Fruit fly (Drosophila melanogaster) whole organism, embryonic: ENCODE measurements around the gene CG6695.

Experiments
- Adf1 ChIP-seq: fragments of 200-800 bp; sonication (Bioruptor generic); IDR thresholded peaks from 2 replicates; pipeline ENCODE4 v1.3.6; 2022; ENCODE audit warnings: missing biosample characterization, missing genetic modification characterization
- Atf3 ChIP-seq: fragments of 200-800 bp; sonication (Bioruptor generic); optimal IDR thresholded peaks from 3 replicates; lab custom pipeline; 2016; ENCODE audit warnings: missing biosample characterization, missing genetic modification characterization
- CG10274 ChIP-seq: fragments of 200-800 bp; sonication (Bioruptor generic); optimal IDR thresholded peaks from 3 replicates; lab custom pipeline; 2017; ENCODE audit warnings: missing biosample characterization, mild to moderate bottlenecking, missing genetic modification characterization
- CG10654 ChIP-seq: fragments of 200-800 bp; sonication (Bioruptor generic); optimal IDR thresholded peaks from 2 replicates; lab custom pipeline; 2016; ENCODE audit warnings: missing biosample characterization, missing genetic modification characterization
- CG13894 ChIP-seq: fragments of 200-800 bp; sonication (Bioruptor generic); optimal IDR thresholded peaks from 3 replicates; lab custom pipeline; 2018; ENCODE audit warnings: missing biosample characterization, mild to moderate bottlenecking, missing genetic modification characterization, moderate library complexity
- CG14014 ChIP-seq: fragments of 200-800 bp; sonication (Bioruptor generic); IDR thresholded peaks from 2 replicates; pipeline ENCODE4 v1.3.6; 2022; ENCODE audit warnings: missing biosample characterization, missing genetic modification characterization
- CG15696 ChIP-seq: fragments of 200-800 bp; sonication (Bioruptor generic); optimal IDR thresholded peaks from 2 replicates; lab custom pipeline; 2019; ENCODE audit warnings: missing biosample characterization, mild to moderate bottlenecking, missing genetic modification characterization, moderate library complexity
- CG16815 ChIP-seq: fragments of 200-800 bp; sonication (Bioruptor generic); optimal IDR thresholded peaks from 3 replicates; lab custom pipeline; 2017; ENCODE audit warnings: missing biosample characterization, mild to moderate bottlenecking, missing genetic modification characterization
- CG18476 ChIP-seq: fragments of 200-800 bp; sonication (Bioruptor generic); optimal IDR thresholded peaks from 2 replicates; lab custom pipeline; 2016; ENCODE audit warnings: missing biosample characterization, mild to moderate bottlenecking, missing genetic modification characterization
- CG30403 ChIP-seq: fragments of 200-800 bp; sonication (Bioruptor generic); optimal IDR thresholded peaks from 3 replicates; lab custom pipeline; 2016; ENCODE audit warnings: missing biosample characterization, missing genetic modification characterization
- CG3407 ChIP-seq: fragments of 200-800 bp; sonication (Bioruptor generic); optimal IDR thresholded peaks from 2 replicates; lab custom pipeline; 2018; ENCODE audit warnings: missing biosample characterization, mild to moderate bottlenecking, missing genetic modification characterization
- CG4854 ChIP-seq: fragments of 200-800 bp; sonication (Bioruptor generic); optimal IDR thresholded peaks from 2 replicates; lab custom pipeline; 2016; ENCODE audit warnings: missing biosample characterization, missing genetic modification characterization, inconsistent platforms
- CG6272 ChIP-seq: fragments of 200-800 bp; sonication (Bioruptor generic); IDR thresholded peaks from 2 replicates; pipeline ENCODE4 v1.3.6; 2022; ENCODE audit warnings: missing biosample characterization, missing genetic modification characterization
- CG7745 ChIP-seq: fragments of 200-800 bp; sonication (Bioruptor generic); optimal IDR thresholded peaks from 2 replicates; lab custom pipeline; 2018; ENCODE audit warnings: missing biosample characterization, mild to moderate bottlenecking, missing genetic modification characterization, moderate library complexity
- CG9437 ChIP-seq: fragments of 200-800 bp; sonication (Bioruptor generic); optimal IDR thresholded peaks from 2 replicates; lab custom pipeline; 2018; ENCODE audit warnings: missing biosample characterization, mild to moderate bottlenecking, missing genetic modification characterization
- CG9817 ChIP-seq: fragments of 200-800 bp; sonication (Bioruptor generic); optimal IDR thresholded peaks from 2 replicates; lab custom pipeline; 2018; ENCODE audit warnings: missing biosample characterization, mild to moderate bottlenecking, missing genetic modification characterization, moderate library complexity
- CTCF ChIP-seq: fragments of 200-800 bp; sonication (Bioruptor generic); optimal IDR thresholded peaks from 2 replicates; lab custom pipeline; 2017; ENCODE audit warnings: missing biosample characterization, mild to moderate bottlenecking, missing genetic modification characterization, moderate library complexity
- Camta ChIP-seq: fragments of 200-800 bp; sonication (Bioruptor generic); optimal IDR thresholded peaks from 2 replicates; lab custom pipeline; 2016; ENCODE audit warnings: missing biosample characterization, missing genetic modification characterization
- Dad ChIP-seq: fragments of 200-800 bp; sonication (Bioruptor generic); optimal IDR thresholded peaks from 3 replicates; lab custom pipeline; 2016; ENCODE audit warnings: missing biosample characterization, missing genetic modification characterization
- Dip2 ChIP-seq: fragments of 200-800 bp; sonication (Bioruptor generic); IDR thresholded peaks from 2 replicates; pipeline ENCODE4 v1.3.6; 2022; ENCODE audit warnings: missing biosample characterization, missing genetic modification characterization
- Dip3 ChIP-seq: fragments of 200-800 bp; sonication (Bioruptor generic); optimal IDR thresholded peaks from 3 replicates; lab custom pipeline; 2016; ENCODE audit warnings: missing biosample characterization, missing genetic modification characterization
- H2.0 ChIP-seq: fragments of 200-800 bp; sonication (Bioruptor generic); IDR thresholded peaks from 2 replicates; pipeline ENCODE4 v1.3.6; 2022; ENCODE audit warnings: missing biosample characterization, missing genetic modification characterization
- HHEX ChIP-seq: fragments of 200-800 bp; sonication (Bioruptor generic); optimal IDR thresholded peaks from 3 replicates; lab custom pipeline; 2017; ENCODE audit warnings: missing biosample characterization, mild to moderate bottlenecking, missing genetic modification characterization, missing genetic modification reagents
- Hmx ChIP-seq: fragments of 200-800 bp; sonication (Bioruptor generic); optimal IDR thresholded peaks from 2 replicates; lab custom pipeline; 2016; ENCODE audit warnings: missing biosample characterization, missing genetic modification characterization
- Nf-YC ChIP-seq: fragments of 200-800 bp; optimal IDR thresholded peaks from 3 replicates; lab custom pipeline; 2019; ENCODE audit warnings: missing biosample characterization, mild to moderate bottlenecking, missing genetic modification characterization, moderate library complexity
- Oli ChIP-seq: fragments of 200-800 bp; sonication (Bioruptor generic); optimal IDR thresholded peaks from 2 replicates; lab custom pipeline; 2018; ENCODE audit warnings: missing biosample characterization, mild to moderate bottlenecking, missing genetic modification characterization, moderate library complexity
- Side ChIP-seq: fragments of 200-800 bp; sonication (Bioruptor generic); optimal IDR thresholded peaks from 2 replicates; lab custom pipeline; 2016; ENCODE audit warnings: missing biosample characterization, missing genetic modification characterization
- Stat92E ChIP-seq, 3 experiments: fragments of >200 bp in 2 of 3; fragments of 200-800 bp in 1 of 3; sonication (Bioruptor generic) in 1 of 3; optimal IDR thresholded peaks; 2 replicates each; lab custom pipeline; 2017 to 2019; ENCODE audit warnings: missing biosample characterization in 3 of 3, missing genetic modification characterization in 3 of 3, mild to moderate bottlenecking in 1 of 3, moderate library complexity in 1 of 3
- Trl ChIP-seq, 3 experiments: fragments of >200 bp in 2 of 3; fragments of 200-800 bp in 1 of 3; sonication (Bioruptor generic) in 1 of 3; optimal IDR thresholded peaks; 2 replicates in 1 of 3; 3 replicates in 2 of 3; lab custom pipeline; 2016 to 2017; ENCODE audit warnings: missing biosample characterization in 1 of 3, missing genetic modification characterization in 1 of 3
- ase ChIP-seq: fragments of 200-800 bp; sonication (Bioruptor generic); IDR thresholded peaks from 3 replicates; pipeline ENCODE4 v1.3.6; 2022; ENCODE audit warnings: missing biosample characterization, missing genetic modification characterization
- ato ChIP-seq: fragments of 200-800 bp; sonication (Bioruptor generic); IDR thresholded peaks from 2 replicates; pipeline ENCODE4 v1.3.6; 2022; ENCODE audit warnings: missing biosample characterization, missing genetic modification characterization; ENCODE audit not compliant: partially characterized antibody
- ci ChIP-seq: fragments of 200-800 bp; sonication (Bioruptor generic); IDR thresholded peaks from 3 replicates; pipeline ENCODE4 v1.3.6; 2022; ENCODE audit warnings: missing biosample characterization, missing genetic modification characterization
- corto ChIP-seq: fragments of 200-800 bp; sonication (Bioruptor generic); optimal IDR thresholded peaks from 2 replicates; lab custom pipeline; 2016; ENCODE audit warnings: missing biosample characterization, mild to moderate bottlenecking, missing genetic modification characterization, moderate library complexity
- dm ChIP-seq: fragments of 200-800 bp; sonication (Bioruptor generic); optimal IDR thresholded peaks from 3 replicates; lab custom pipeline; 2016; ENCODE audit warnings: missing biosample characterization, missing genetic modification characterization
- eyg ChIP-seq: fragments of 200-800 bp; sonication (Bioruptor generic); optimal IDR thresholded peaks from 3 replicates; lab custom pipeline; 2016; ENCODE audit warnings: missing biosample characterization, missing genetic modification characterization
- gro ChIP-seq: fragments of 200-800 bp; sonication (Bioruptor generic); optimal IDR thresholded peaks from 2 replicates; lab custom pipeline; 2016; ENCODE audit warnings: missing biosample characterization, missing genetic modification characterization
- hb ChIP-seq: fragments of 200-800 bp; sonication (Bioruptor generic); IDR thresholded peaks from 3 replicates; pipeline ENCODE4 v1.3.6; 2022; ENCODE audit warnings: missing biosample characterization, missing genetic modification characterization; ENCODE audit not compliant: partially characterized antibody
- hbn ChIP-seq: fragments of 200-800 bp; sonication (Bioruptor generic); IDR thresholded peaks from 2 replicates; pipeline ENCODE4 v1.3.6; 2022; ENCODE audit warnings: missing biosample characterization, missing genetic modification characterization; ENCODE audit not compliant: partially characterized antibody
- knrl ChIP-seq: fragments of 200-800 bp; sonication (Bioruptor generic); IDR thresholded peaks from 3 replicates; pipeline ENCODE4 v1.3.6; 2022; ENCODE audit warnings: missing biosample characterization, missing genetic modification characterization; ENCODE audit not compliant: partially characterized antibody
- lab ChIP-seq: fragments of 200-800 bp; sonication (Bioruptor generic); optimal IDR thresholded peaks from 3 replicates; lab custom pipeline; 2017; ENCODE audit warnings: missing biosample characterization, missing genetic modification characterization, mild to moderate bottlenecking, moderate library complexity, missing genetic modification reagents
- oc ChIP-seq: fragments of 200-800 bp; sonication (Bioruptor generic); optimal IDR thresholded peaks from 2 replicates; lab custom pipeline; 2018; ENCODE audit warnings: missing biosample characterization, mild to moderate bottlenecking, missing genetic modification characterization, moderate library complexity
- phol ChIP-seq: fragments of 200-800 bp; sonication (Bioruptor generic); optimal IDR thresholded peaks from 3 replicates; lab custom pipeline; 2018; ENCODE audit warnings: missing biosample characterization, mild to moderate bottlenecking, missing genetic modification characterization, moderate library complexity
- pita ChIP-seq: fragments of 200-800 bp; sonication (Bioruptor generic); optimal IDR thresholded peaks from 2 replicates; lab custom pipeline; 2017; ENCODE audit warnings: missing biosample characterization, mild to moderate bottlenecking, missing genetic modification characterization
- prd ChIP-seq, 3 experiments: fragments of >200 bp in 2 of 3; fragments of 200-800 bp in 1 of 3; sonication (Bioruptor generic) in 1 of 3; optimal IDR thresholded peaks in 2 of 3; IDR thresholded peaks in 1 of 3; 2 replicates in 2 of 3; 3 replicates in 1 of 3; pipeline versions ENCODE4 v1.3.6 to Lab custom; 2017 to 2022; ENCODE audit warnings: missing biosample characterization in 1 of 3, missing genetic modification characterization in 1 of 3
- pros ChIP-seq: fragments of 200-800 bp; sonication (Bioruptor generic); optimal IDR thresholded peaks from 3 replicates; lab custom pipeline; 2019; ENCODE audit warnings: missing biosample characterization, mild to moderate bottlenecking, missing genetic modification characterization, moderate library complexity
- slp2 ChIP-seq: fragments of 200-800 bp; sonication (Bioruptor generic); optimal IDR thresholded peaks from 2 replicates; lab custom pipeline; 2016; ENCODE audit warnings: missing biosample characterization, missing genetic modification characterization
- sna ChIP-seq: fragments of 200-800 bp; sonication (Bioruptor generic); IDR thresholded peaks from 2 replicates; pipeline ENCODE4 v1.3.6; 2022; ENCODE audit warnings: missing biosample characterization, missing genetic modification characterization; ENCODE audit not compliant: partially characterized antibody
- tll ChIP-seq, 2 experiments: fragments of 200-800 bp in 1 of 2; fragments of >200 bp in 1 of 2; sonication (Bioruptor generic) in 1 of 2; optimal IDR thresholded peaks; 2 replicates each; lab custom pipeline; 2017 to 2019; ENCODE audit warnings: missing biosample characterization in 2 of 2, missing genetic modification characterization in 2 of 2, mild to moderate bottlenecking in 1 of 2, moderate library complexity in 1 of 2
- tna ChIP-seq: fragments of 200-800 bp; sonication (Bioruptor generic); IDR thresholded peaks from 2 replicates; pipeline ENCODE4 v1.3.6; 2022; ENCODE audit warnings: missing biosample characterization, missing genetic modification characterization; ENCODE audit not compliant: partially characterized antibody

CG6695 gene

dm6 chr3R:24626003-24626486, 28.9 kb upstream of the CG6695 start (continued):
- TF ChIP-seq Atf3 (GFP tag; lab: Kevin White, UChicago), result no peak
- TF ChIP-seq hb, result no peak
- TF ChIP-seq tna, result no peak
- TF ChIP-seq knrl (GFP tag; lab: Robert Waterston, UW), result no peak
- TF ChIP-seq CG7745 (tag; lab: Kevin White, UChicago), result no peak
- TF ChIP-seq lab, result peak; percentile 61
- no peak for TF ChIP-seq ato
- no peak for TF ChIP-seq Nf-YC (tag; lab: Kevin White, UChicago)
- no peak for TF ChIP-seq Camta (GFP tag; lab: Kevin White, UChicago)
- no peak for TF ChIP-seq Oli (tag; lab: Kevin White, UChicago)
- no peak for TF ChIP-seq CG6272 (GFP tag; lab: Robert Waterston, UW)
- no peak for TF ChIP-seq CG18476 (GFP tag; lab: Kevin White, UChicago)
- no peak for TF ChIP-seq CG9817 (tag; lab: Kevin White, UChicago)
- TF ChIP-seq Dip2 (GFP tag; lab: Robert Waterston, UW), result no peak
- peak; percentile 53; the same call in 1 of the 2 replicates for TF ChIP-seq CG14014 (GFP tag; lab: Robert Waterston, UW)
- TF ChIP-seq slp2 (GFP tag; lab: Kevin White, UChicago), result no peak
- no peak for TF ChIP-seq H2.0 (GFP tag; lab: Robert Waterston, UW)
- TF ChIP-seq pita (GFP tag; lab: Kevin White, UChicago), result no peak
- TF ChIP-seq prd (optimal IDR thresholded peaks at IDR 0.05; lab: Kevin White, UChicago), result no peak
- TF ChIP-seq prd (GFP tag; IDR thresholded peaks at IDR 0.05; lab: Robert Waterston, UW), result peak; percentile 31; the same call in 1 of the 3 replicates
- TF ChIP-seq Hmx, result no peak
- TF ChIP-seq CG30403, result peak; percentile 34
- TF ChIP-seq CG15696, result peak; percentile 2
- TF ChIP-seq Trl (optimal IDR thresholded peaks at IDR 0.05; lab: Kevin White, UChicago), result no peak
- no peak for TF ChIP-seq Trl (GFP tag; optimal IDR thresholded peaks at IDR 0.05; lab: Kevin White, UChicago)
- no peak for TF ChIP-seq CG10654 (GFP tag; lab: Kevin White, UChicago)
- TF ChIP-seq CG16815 (GFP tag; lab: Kevin White, UChicago), result no peak
- no peak for TF ChIP-seq CG13894 (tag; lab: Kevin White, UChicago)
- no peak for TF ChIP-seq hbn (GFP tag; lab: Robert Waterston, UW)
- no peak for TF ChIP-seq CG3407 (GFP tag; lab: Kevin White, UChicago)
- no peak for TF ChIP-seq CTCF (GFP tag; lab: Kevin White, UChicago)
- no peak for TF ChIP-seq Stat92E (GFP tag; optimal IDR thresholded peaks at IDR 0.05; lab: Kevin White, UChicago)
- TF ChIP-seq eyg (GFP tag; lab: Kevin White, UChicago), result no peak
- TF ChIP-seq CG10274, result peak; percentile 88
- TF ChIP-seq sna (GFP tag; lab: Robert Waterston, UW), result no peak
- peak; percentile 4 for TF ChIP-seq Dip3 (GFP tag; lab: Kevin White, UChicago)
- no peak for TF ChIP-seq ase (GFP tag; lab: Robert Waterston, UW)
- TF ChIP-seq CG9437 (GFP tag; lab: Kevin White, UChicago), result peak; percentile 45
- no peak for TF ChIP-seq CG4854 (GFP tag; lab: Kevin White, UChicago)
- TF ChIP-seq tll (GFP tag; optimal IDR thresholded peaks at IDR 0.05; lab: Kevin White, UChicago), result no peak
- peak; percentile 29 for TF ChIP-seq phol (tag; lab: Kevin White, UChicago)
- TF ChIP-seq Dad, result no peak
- peak; percentile 50 for TF ChIP-seq HHEX (GFP tag; lab: Kevin White, UChicago)
- TF ChIP-seq Side (GFP tag; lab: Kevin White, UChicago), result no peak
- no peak for TF ChIP-seq ci
- TF ChIP-seq pros, result no peak
- no peak for TF ChIP-seq corto
- no peak for TF ChIP-seq oc (tag; lab: Kevin White, UChicago)
- TF ChIP-seq dm, result peak; percentile 29
- no peak for TF ChIP-seq gro
- TF ChIP-seq Adf1 (GFP tag; lab: Robert Waterston, UW), result no peak
